Fruit fly (Drosophila melanogaster): ENCODE data around the gene CG10859.
A peak's percentile ranks its signal among the peaks of the same experiment; 100 is the strongest.

CG10859 gene

DNA sequence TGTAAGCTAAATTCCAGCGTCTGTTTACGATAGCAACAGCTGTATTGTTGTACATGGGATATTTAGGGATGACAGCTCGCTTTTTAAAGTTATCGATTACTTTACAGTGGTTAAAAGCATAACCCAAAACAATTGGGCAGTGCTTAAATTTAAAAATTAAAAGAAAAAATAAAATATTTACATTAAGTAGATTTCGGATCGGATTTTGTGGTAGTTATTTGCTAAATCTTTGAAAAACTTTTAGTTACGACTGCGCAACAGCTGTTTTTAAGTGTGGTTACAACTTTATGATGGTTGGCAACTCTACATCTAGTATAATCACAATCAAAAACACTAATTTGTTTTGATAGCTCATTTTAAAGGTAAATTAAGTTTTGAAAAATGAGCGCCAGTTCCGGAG lies 11.2 kb downstream of the CG10859 start, which contains the start of the genes Ing5 and CG7099 (continued):
- TF ChIP-seq vfl (GFP tag; optimal IDR thresholded peaks at IDR 0.05) (peak; percentile 94), CG14441 (GFP tag; IDR thresholded peaks at IDR 0.05) (peak; percentile 98), B-H2 (GFP tag; optimal IDR thresholded peaks at IDR 0.05) (peak; percentile 96), gfzf (GFP tag; optimal IDR thresholded peaks at IDR 0.05) (peak; percentile 4), ato (GFP tag; IDR thresholded peaks at IDR 0.05; ENCODE audit: partially characterized antibody) (0 out of 2 replicates have a peak, but pooled peaks have one; percentile 23), luna (GFP tag; optimal IDR thresholded peaks at IDR 0.05) (peak; percentile 54), CG3995 (GFP tag; optimal IDR thresholded peaks at IDR 0.05) (peak; percentile 73), wek (GFP tag; optimal IDR thresholded peaks at IDR 0.05) (peak; percentile 74), MTF-1 (GFP tag; optimal IDR thresholded peaks at IDR 0.05; ENCODE audit: borderline replicate concordance) (peak; percentile 83), inv (GFP tag; IDR thresholded peaks at IDR 0.05; ENCODE audit: partially characterized antibody) (peak; percentile 56), CG17802 (tag; optimal IDR thresholded peaks at IDR 0.05) (peak; percentile 87), Dip2 (GFP tag; IDR thresholded peaks at IDR 0.05) (peak; percentile 58; the same call in 1 of the 2 replicates), CG14710 (tag; optimal IDR thresholded peaks at IDR 0.05) (peak; percentile 96), klu (GFP tag; IDR thresholded peaks at IDR 0.05) (peak; percentile 93), Dbx (GFP tag; IDR thresholded peaks at IDR 0.05) (peak; percentile 96), crol (GFP tag; IDR thresholded peaks at IDR 0.05) (peak; percentile 55), dmrt99B (tag; optimal IDR thresholded peaks at IDR 0.05) (peak; percentile 93), usp (GFP tag; optimal IDR thresholded peaks at IDR 0.05) (no peak), CG33557 (GFP tag; optimal IDR thresholded peaks at IDR 0.05) (peak; percentile 91), CG5245 (GFP tag; optimal IDR thresholded peaks at IDR 0.05) (peak; percentile 95), CG7839 (tag; optimal IDR thresholded peaks at IDR 0.05) (peak; percentile 97), zen (tag; optimal IDR thresholded peaks at IDR 0.05) (peak; percentile 97), Adf1 (GFP tag; IDR thresholded peaks at IDR 0.05) (peak; percentile 72), CG10274 (GFP tag; optimal IDR thresholded peaks at IDR 0.05) (peak; percentile 74), pho (GFP tag; optimal IDR thresholded peaks at IDR 0.05) (peak; percentile 93), ATbp (GFP tag; optimal IDR thresholded peaks at IDR 0.05) (peak; percentile 90), unc-4 (GFP tag; IDR thresholded peaks at IDR 0.05; ENCODE audit: partially characterized antibody) (peak; percentile 60), Hr51 (GFP tag; optimal IDR thresholded peaks at IDR 0.05) (peak; percentile 95 to 96), CTCF (GFP tag; optimal IDR thresholded peaks at IDR 0.05) (peak; percentile 60), Mrtf (GFP tag; IDR thresholded peaks at IDR 0.05) (peak; percentile 94), Hsf (GFP tag; optimal IDR thresholded peaks at IDR 0.05) (peak; percentile 97), mirr (GFP tag; optimal IDR thresholded peaks at IDR 0.05) (peak; percentile 91), CG17385 (GFP tag; optimal IDR thresholded peaks at IDR 0.05) (peak; percentile 88), CG8290 (GFP tag; optimal IDR thresholded peaks at IDR 0.05) (peak; percentile 96), CG8290 (tag; optimal IDR thresholded peaks at IDR 0.05) (peak in 1 of 2 experiments; percentile 92), Scr (GFP tag; IDR thresholded peaks at IDR 0.05; ENCODE audit: partially characterized antibody) (peak; percentile 67), Ets65A (GFP tag) (peak; percentile 98), zfh1 (GFP tag; IDR thresholded peaks at IDR 0.05) (peak; percentile 97), Dll (GFP tag; IDR thresholded peaks at IDR 0.05; ENCODE audit: partially characterized antibody) (peak; percentile 77), CG12236 (GFP tag; optimal IDR thresholded peaks at IDR 0.05) (peak; percentile 73), sens-2 (GFP tag; IDR thresholded peaks at IDR 0.05) (peak; percentile 92), CG12299 (tag; optimal IDR thresholded peaks at IDR 0.05) (peak; percentile 93), CG3847 (GFP tag; IDR thresholded peaks at IDR 0.05) (peak; percentile 97), Fer1 (GFP tag; optimal IDR thresholded peaks at IDR 0.05) (peak; percentile 94), hkb (optimal IDR thresholded peaks at IDR 0.05) (no peak), hkb (GFP tag; IDR thresholded peaks at IDR 0.05) (peak; percentile 95), GATAe (GFP tag; conservative IDR thresholded peaks at IDR 0.05) (peak; percentile 92), CG8359 (GFP tag; optimal IDR thresholded peaks at IDR 0.05; ENCODE audit: borderline replicate concordance) (peak; percentile 73), NC2β (GFP tag; optimal IDR thresholded peaks at IDR 0.05) (peak; percentile 91), Six4 (GFP tag; optimal IDR thresholded peaks at IDR 0.05) (peak; percentile 93), scrt (GFP tag; optimal IDR thresholded peaks at IDR 0.05) (peak; percentile 92)

Measured in whole organism, embryonic.